Worm (Caenorhabditis elegans) whole organism, L1 larva: Measurements from ENCODE around the gene nhr-210.

ENCODE experiments used
- C04F5.9 ChIP-seq: sonication (generic microtip); optimal IDR thresholded peaks from 2 replicates; lab custom pipeline; 2016; ENCODE audit warnings: missing genetic modification characterization, missing compliant biosample characterization
- Y116A8C.19 ChIP-seq: sonication (generic microtip); optimal IDR thresholded peaks from 2 replicates; lab custom pipeline; 2016; ENCODE audit warnings: missing compliant biosample characterization, missing genetic modification characterization, borderline replicate concordance
- alr-1 ChIP-seq: fragments of 200-800 bp; sonication (Bioruptor generic); optimal IDR thresholded peaks from 2 replicates; lab custom pipeline; 2018; ENCODE audit warnings: borderline replicate concordance, mild to moderate bottlenecking, missing genetic modification characterization, missing compliant biosample characterization
- ceh-63 ChIP-seq: fragments of 200-800 bp; sonication (Bioruptor generic); optimal IDR thresholded peaks from 2 replicates; lab custom pipeline; 2018; ENCODE audit warnings: mild to moderate bottlenecking, missing genetic modification characterization, missing compliant biosample characterization
- ceh-82 ChIP-seq, 3 experiments: fragments of 150-350 bp in 1 of 3; sonication (generic microtip) in 2 of 3; optimal IDR thresholded peaks; 2 replicates each; lab custom pipeline; 2014 to 2017; ENCODE audit warnings: missing biosample characterization in 3 of 3, missing genetic modification characterization in 3 of 3
- ces-1 ChIP-seq: fragments of 150-350 bp; optimal IDR thresholded peaks from 2 replicates; lab custom pipeline; 2014; ENCODE audit warnings: missing biosample characterization, missing genetic modification reagents, missing genetic modification characterization
- dpl-1 ChIP-seq, 3 experiments: fragments of 150-350 bp in 2 of 3; sonication (generic microtip) in 1 of 3; optimal IDR thresholded peaks; 2 replicates each; lab custom pipeline; 2014 to 2017; ENCODE audit warnings: missing biosample characterization in 3 of 3, missing genetic modification characterization in 3 of 3, missing genetic modification reagents in 3 of 3
- efl-1 ChIP-seq, 4 experiments: fragments of 150-350 bp; optimal IDR thresholded peaks in 3 of 4; peaks in 1 of 4; 1 replicate in 1 of 4; 2 replicates in 3 of 4; lab custom pipeline; 2014; ENCODE audit warnings: missing biosample characterization in 2 of 4, missing genetic modification characterization in 2 of 4, missing genetic modification reagents in 2 of 4
- efl-3 ChIP-seq: fragments of 200-800 bp; sonication (Bioruptor generic); optimal IDR thresholded peaks from 2 replicates; lab custom pipeline; 2018; ENCODE audit warnings: mild to moderate bottlenecking, missing genetic modification characterization, missing compliant biosample characterization
- egl-27 ChIP-seq, 2 experiments: fragments of 150-350 bp in 1 of 2; sonication (generic microtip); optimal IDR thresholded peaks; 3 replicates each; lab custom pipeline; 2017 to 2018; ENCODE audit warnings: missing biosample characterization in 2 of 2, missing genetic modification characterization in 2 of 2, missing genetic modification reagents in 2 of 2
- elt-2 ChIP-seq: sonication (generic microtip); optimal IDR thresholded peaks from 2 replicates; lab custom pipeline; 2016; ENCODE audit warnings: missing genetic modification characterization, mild to moderate bottlenecking, inconsistent platforms, missing compliant biosample characterization, missing genetic modification reagents
- elt-3 ChIP-seq, 6 experiments: fragments of 150-350 bp in 1 of 6; sonication (generic microtip); optimal IDR thresholded peaks; 2 replicates each; lab custom pipeline; 2017 to 2018; ENCODE audit warnings: missing biosample characterization in 6 of 6, missing genetic modification characterization in 6 of 6, inconsistent platforms in 1 of 6
- fkh-4 ChIP-seq: sonication (generic microtip); optimal IDR thresholded peaks from 2 replicates; lab custom pipeline; 2016; ENCODE audit warnings: missing compliant biosample characterization, missing genetic modification characterization, borderline replicate concordance
- fkh-8 ChIP-seq: sonication (generic microtip); optimal IDR thresholded peaks from 2 replicates; lab custom pipeline; 2016; ENCODE audit warnings: mild to moderate bottlenecking, missing genetic modification characterization, missing compliant biosample characterization
- hlh-4 ChIP-seq: sonication (generic microtip); optimal IDR thresholded peaks from 2 replicates; lab custom pipeline; 2016; ENCODE audit warnings: mild to moderate bottlenecking, missing genetic modification characterization, missing compliant biosample characterization
- isw-1 ChIP-seq: fragments of 200-800 bp; sonication (Bioruptor generic); IDR thresholded peaks from 2 replicates; pipeline ENCODE4 v1.3.6; 2022; ENCODE audit warnings: missing genetic modification characterization, missing compliant biosample characterization
- lin-14 ChIP-seq: fragments of 200-800 bp; sonication (Bioruptor generic); optimal IDR thresholded peaks from 2 replicates; lab custom pipeline; 2018; ENCODE audit warnings: mild to moderate bottlenecking, missing genetic modification characterization, moderate library complexity, missing compliant biosample characterization
- lin-35 ChIP-seq, 2 experiments: fragments of 150-350 bp; optimal IDR thresholded peaks; 2 replicates each; lab custom pipeline; 2014; ENCODE audit warnings: missing biosample characterization in 2 of 2, missing genetic modification characterization in 2 of 2, missing genetic modification reagents in 2 of 2
- lin-39 ChIP-seq: fragments of 150-350 bp; optimal IDR thresholded peaks from 2 replicates; lab custom pipeline; 2014; ENCODE audit warnings: missing biosample characterization, missing genetic modification reagents, missing genetic modification characterization
- lsy-2 ChIP-seq, 2 experiments: fragments of 150-350 bp; optimal IDR thresholded peaks; 2 replicates each; lab custom pipeline; 2014; ENCODE audit warnings: missing biosample characterization in 2 of 2, missing genetic modification characterization in 2 of 2
- mdl-1 ChIP-seq, 2 experiments: fragments of 150-350 bp; optimal IDR thresholded peaks; 2 replicates each; lab custom pipeline; 2014 to 2017; ENCODE audit warnings: missing biosample characterization in 2 of 2, missing genetic modification characterization in 2 of 2, inconsistent platforms in 1 of 2
- nhr-20 ChIP-seq: sonication (generic microtip); optimal IDR thresholded peaks from 2 replicates; lab custom pipeline; 2016; ENCODE audit warnings: mild to moderate bottlenecking, missing genetic modification characterization, missing compliant biosample characterization
- nhr-47 ChIP-seq: sonication (generic microtip); optimal IDR thresholded peaks from 2 replicates; lab custom pipeline; 2016; ENCODE audit warnings: mild to moderate bottlenecking, missing genetic modification characterization, moderate library complexity, missing compliant biosample characterization
- nhr-71 ChIP-seq: sonication (generic microtip); optimal IDR thresholded peaks from 2 replicates; lab custom pipeline; 2016; ENCODE audit warnings: mild to moderate bottlenecking, missing genetic modification characterization, moderate library complexity, missing compliant biosample characterization
- nhr-77 ChIP-seq: fragments of 150-350 bp; optimal IDR thresholded peaks from 2 replicates; lab custom pipeline; 2014; ENCODE audit warnings: missing biosample characterization, missing genetic modification characterization
- nhr-85 ChIP-seq: sonication (generic microtip); peaks from one replicate; lab custom pipeline; 2016; ENCODE audit warnings: missing genetic modification characterization, inconsistent platforms, missing compliant biosample characterization
- nhr-90 ChIP-seq: sonication (generic microtip); optimal IDR thresholded peaks from 2 replicates; lab custom pipeline; 2016; ENCODE audit warnings: mild to moderate bottlenecking, missing genetic modification characterization, missing compliant biosample characterization; ENCODE audit not compliant: poor library complexity
- snpc-4 ChIP-seq: fragments of 150-350 bp; optimal IDR thresholded peaks from 2 replicates; lab custom pipeline; 2014; ENCODE audit warnings: missing biosample characterization, missing genetic modification characterization
- snu-23 ChIP-seq: sonication (generic microtip); optimal IDR thresholded peaks from 2 replicates; lab custom pipeline; 2016; ENCODE audit warnings: missing genetic modification characterization, missing compliant biosample characterization
- sox-4 ChIP-seq: sonication (generic microtip); optimal IDR thresholded peaks from 2 replicates; lab custom pipeline; 2016; ENCODE audit warnings: missing genetic modification characterization, missing compliant biosample characterization
- sptf-1 ChIP-seq: fragments of 150-350 bp; optimal IDR thresholded peaks from 2 replicates; lab custom pipeline; 2014; ENCODE audit warnings: missing biosample characterization, missing genetic modification characterization
- swsn-7 ChIP-seq: sonication (generic microtip); optimal IDR thresholded peaks from 2 replicates; lab custom pipeline; 2016; ENCODE audit warnings: missing genetic modification characterization, missing compliant biosample characterization
- tbx-2 ChIP-seq: sonication (generic microtip); optimal IDR thresholded peaks from 2 replicates; lab custom pipeline; 2016; ENCODE audit warnings: missing genetic modification characterization, missing compliant biosample characterization
- tlp-1 ChIP-seq: fragments of 150-350 bp; optimal IDR thresholded peaks from 2 replicates; lab custom pipeline; 2014; ENCODE audit warnings: missing biosample characterization, missing genetic modification characterization
- unc-130 ChIP-seq: fragments of 150-350 bp; optimal IDR thresholded peaks from 2 replicates; lab custom pipeline; 2017; ENCODE audit warnings: missing biosample characterization, missing genetic modification characterization, inconsistent platforms
- unc-30 ChIP-seq: sonication (generic microtip); optimal IDR thresholded peaks from 2 replicates; lab custom pipeline; 2017; ENCODE audit warnings: missing biosample characterization, missing genetic modification characterization
- unc-86 ChIP-seq: sonication (generic microtip); optimal IDR thresholded peaks from 2 replicates; lab custom pipeline; 2016; ENCODE audit warnings: missing genetic modification characterization, missing compliant biosample characterization
- vab-15 ChIP-seq: sonication (generic microtip); optimal IDR thresholded peaks from 2 replicates; lab custom pipeline; 2017; ENCODE audit warnings: missing genotype, mild to moderate bottlenecking, missing genetic modification characterization, missing compliant biosample characterization

nhr-210 gene

ce11 chrV:484285-484890 lies 35.0 kb downstream of the nhr-210 start, which contains the start of gene nhr-212:
TSS of gene nhr-212 (plus strand) at chrV:484857.
- no peak for TF ChIP-seq ceh-63 (GFP tag; lab: Kevin White, UChicago)
- TF ChIP-seq swsn-7 (tag; lab: Kevin White, UChicago), result no peak
- TF ChIP-seq unc-130 (tag; lab: Kevin White, UChicago), result no peak
- peak in 1 of 2 experiments; percentile 53 for TF ChIP-seq lin-35 (GFP tag; optimal IDR thresholded peaks at IDR 0.05; lab: Kevin White, UChicago)
- TF ChIP-seq egl-27 (tag; optimal IDR thresholded peaks at IDR 0.05; lab: Kevin White, UChicago), result no peak
- TF ChIP-seq tbx-2, result peak; percentile 9
- TF ChIP-seq vab-15 (tag; lab: Kevin White, UChicago), result no peak
- peak; percentile 10 for TF ChIP-seq nhr-90 (tag; lab: Kevin White, UChicago)
- TF ChIP-seq nhr-71 (tag; lab: Kevin White, UChicago), result peak; percentile 36
- TF ChIP-seq snu-23 (GFP tag; lab: Kevin White, UChicago), result peak; percentile 18
- TF ChIP-seq efl-3, result no peak
- peak; percentile 42 for TF ChIP-seq elt-2 (tag; lab: Kevin White, UChicago)
- peak; percentile 57 for TF ChIP-seq nhr-77
- peak; percentile 73 for TF ChIP-seq lin-14 (GFP tag; lab: Kevin White, UChicago)
- peak; percentile 86 for TF ChIP-seq snpc-4
- no peak for TF ChIP-seq efl-1 (optimal IDR thresholded peaks at IDR 0.05; lab: Kevin White, UChicago)
- peak in 1 of 2 experiments; percentile 71 for TF ChIP-seq efl-1 (GFP tag; optimal IDR thresholded peaks at IDR 0.05 in 1 of 2; lab: Kevin White, UChicago)
- TF ChIP-seq nhr-85 (tag; lab: Kevin White, UChicago), result peak; percentile 63
- TF ChIP-seq nhr-20 (tag; lab: Kevin White, UChicago), result peak; percentile 55
- peak in 1 of 2 experiments; percentile 3 for TF ChIP-seq lsy-2 (tag; optimal IDR thresholded peaks at IDR 0.05; lab: Kevin White, UChicago)

- TF ChIP-seq sptf-1 (tag; lab: Kevin White, UChicago) (no peak), isw-1 (no peak), elt-2 (tag; lab: Kevin White, UChicago) (peak; percentile 78), lin-14 (GFP tag; lab: Kevin White, UChicago) (peak; percentile 12), fkh-8 (no peak), snu-23 (GFP tag; lab: Kevin White, UChicago) (no peak), tlp-1 (tag; lab: Kevin White, UChicago) (peak; percentile 28), snpc-4 (no peak), nhr-20 (tag; lab: Kevin White, UChicago) (peak; percentile 30)
Measured at ce11 chrV:483289-483795, 36.0 kb downstream of the nhr-210 start, which contains the start of gene nhr-130. TSS of gene nhr-130 (minus strand) at chrV:483339.

ce11 chrV:482860-483259 lies 36.5 kb downstream of the nhr-210 start:
- TF ChIP-seq unc-86 (tag; lab: Kevin White, UChicago), result no peak
- TF ChIP-seq ces-1 (GFP tag; lab: Kevin White, UChicago), result no peak
- TF ChIP-seq nhr-47, result no peak
- TF ChIP-seq lin-39, result no peak
- TF ChIP-seq elt-3 (tag; optimal IDR thresholded peaks at IDR 0.05; lab: Kevin White, UChicago), result no peak
- TF ChIP-seq Y116A8C.19, result no peak

ce11 chrV:479046-479445 lies 40.3 kb downstream of the nhr-210 start:
- no peak for TF ChIP-seq dpl-1 (GFP tag; optimal IDR thresholded peaks at IDR 0.05; lab: Kevin White, UChicago)
- no peak for TF ChIP-seq C04F5.9 (tag; lab: Kevin White, UChicago)
- no peak for TF ChIP-seq ceh-82 (tag; optimal IDR thresholded peaks at IDR 0.05; lab: Kevin White, UChicago)
- no peak for TF ChIP-seq hlh-4
- TF ChIP-seq unc-30 (tag; lab: Kevin White, UChicago), result no peak
- TF ChIP-seq fkh-4, result no peak
- TF ChIP-seq tlp-1 (tag; lab: Kevin White, UChicago), result no peak
- no peak for TF ChIP-seq mdl-1 (tag; optimal IDR thresholded peaks at IDR 0.05; lab: Kevin White, UChicago)
- no peak for TF ChIP-seq sox-4
- no peak for TF ChIP-seq alr-1 (tag; lab: Kevin White, UChicago)
- no peak for TF ChIP-seq lin-14 (GFP tag; lab: Kevin White, UChicago)
